Fruit fly (Drosophila melanogaster) whole organism, adult: ENCODE measurements around the gene Osi23.
A peak's percentile ranks its signal among the peaks of the same experiment; 100 is the strongest.

Experiments used
- CG11617 ChIP-seq: fragments of 200-800 bp; sonication (Bioruptor generic); optimal IDR thresholded peaks from 2 replicates; lab custom pipeline; 2017; ENCODE audit warnings: mild to moderate bottlenecking, missing biosample characterization, missing genetic modification reagents, missing genetic modification characterization
- CG12768 ChIP-seq: fragments of 200-800 bp; sonication (Bioruptor generic); optimal IDR thresholded peaks from 2 replicates; lab custom pipeline; 2017; ENCODE audit warnings: missing biosample characterization, missing genetic modification characterization, mild to moderate bottlenecking, moderate library complexity, missing genetic modification reagents
- CG14711 ChIP-seq: fragments of 200-800 bp; sonication (Bioruptor generic); optimal IDR thresholded peaks from 2 replicates; lab custom pipeline; 2018; ENCODE audit warnings: missing biosample characterization, mild to moderate bottlenecking, missing genetic modification characterization, moderate library complexity
- CG1620 ChIP-seq: fragments of 200-800 bp; sonication (Bioruptor generic); optimal IDR thresholded peaks from 2 replicates; lab custom pipeline; 2016; ENCODE audit warnings: missing biosample characterization, missing genetic modification characterization
- CG33017 ChIP-seq: fragments of 200-800 bp; sonication (Bioruptor generic); optimal IDR thresholded peaks from 2 replicates; lab custom pipeline; 2018; ENCODE audit warnings: missing biosample characterization, mild to moderate bottlenecking, missing genetic modification characterization, moderate library complexity
- CG5204 ChIP-seq: fragments of 200-800 bp; sonication (Bioruptor generic); optimal IDR thresholded peaks from 2 replicates; lab custom pipeline; 2016; ENCODE audit warnings: missing biosample characterization, missing genetic modification characterization
- CG7045 ChIP-seq: fragments of 200-800 bp; sonication (Bioruptor generic); optimal IDR thresholded peaks from 2 replicates; lab custom pipeline; 2017; ENCODE audit warnings: missing biosample characterization, mild to moderate bottlenecking, missing genetic modification characterization
- CG7101 ChIP-seq: fragments of 200-800 bp; sonication (Bioruptor generic); optimal IDR thresholded peaks from 2 replicates; lab custom pipeline; 2018; ENCODE audit warnings: missing biosample characterization, mild to moderate bottlenecking, missing genetic modification characterization, moderate library complexity
- Clk ChIP-seq: fragments of 200-800 bp; sonication (Bioruptor generic); optimal IDR thresholded peaks from 2 replicates; lab custom pipeline; 2017; ENCODE audit warnings: missing biosample characterization, missing genetic modification characterization
- Crg-1 ChIP-seq: fragments of 200-800 bp; sonication (Bioruptor generic); optimal IDR thresholded peaks from 2 replicates; lab custom pipeline; 2016; ENCODE audit warnings: missing biosample characterization, missing genetic modification characterization
- Hr96 ChIP-seq: fragments of 200-800 bp; sonication (Bioruptor generic); optimal IDR thresholded peaks from 2 replicates; lab custom pipeline; 2016; ENCODE audit warnings: missing biosample characterization, missing genetic modification characterization
- Mnt ChIP-seq: fragments of 200-800 bp; sonication (Bioruptor generic); optimal IDR thresholded peaks from 2 replicates; lab custom pipeline; 2016; ENCODE audit warnings: missing biosample characterization, mild to moderate bottlenecking, missing genetic modification characterization
- bab1 ChIP-seq: fragments of 200-800 bp; sonication (Bioruptor generic); optimal IDR thresholded peaks from 3 replicates; lab custom pipeline; 2019; ENCODE audit warnings: missing biosample characterization, mild to moderate bottlenecking, missing genetic modification characterization, moderate library complexity
- cic ChIP-seq: fragments of 200-800 bp; sonication (Bioruptor generic); optimal IDR thresholded peaks from 2 replicates; lab custom pipeline; 2017; ENCODE audit warnings: missing biosample characterization, mild to moderate bottlenecking, missing genetic modification characterization, moderate library complexity
- cnc ChIP-seq, 2 experiments: fragments of >200 bp; optimal IDR thresholded peaks; 2 replicates each; lab custom pipeline; 2017
- kay ChIP-seq: fragments of 200-800 bp; sonication (Bioruptor generic); peaks from one replicate; lab custom pipeline; 2016; ENCODE audit warnings: missing biosample characterization, missing genetic modification characterization, borderline replicate concordance
- ovo ChIP-seq: fragments of 200-800 bp; sonication (Bioruptor generic); optimal IDR thresholded peaks from 2 replicates; lab custom pipeline; 2016; ENCODE audit warnings: missing biosample characterization, missing genetic modification characterization
- pad ChIP-seq: fragments of 200-800 bp; sonication (Bioruptor generic); optimal IDR thresholded peaks from 3 replicates; lab custom pipeline; 2017; ENCODE audit warnings: missing biosample characterization, missing genetic modification characterization, mild to moderate bottlenecking, moderate library complexity, missing genetic modification reagents
- tj ChIP-seq: fragments of 200-800 bp; sonication (Bioruptor generic); optimal IDR thresholded peaks from 3 replicates; lab custom pipeline; 2017; ENCODE audit warnings: missing biosample characterization, mild to moderate bottlenecking, missing genetic modification characterization, moderate library complexity
- toe ChIP-seq: fragments of 200-800 bp; sonication (Bioruptor generic); optimal IDR thresholded peaks from 2 replicates; lab custom pipeline; 2016; ENCODE audit warnings: missing biosample characterization, missing genetic modification characterization

Osi23 gene

dm6 chr3R:30425622-30426021 lies 19.2 kb downstream of the Osi23 start:
- no peak for TF ChIP-seq Crg-1
- TF ChIP-seq cnc (optimal IDR thresholded peaks at IDR 0.05; lab: Kevin White, UChicago) = no peak
- no peak for TF ChIP-seq ovo (GFP tag; lab: Kevin White, UChicago)
- TF ChIP-seq CG12768 (GFP tag; lab: Kevin White, UChicago) = peak; percentile 16
- TF ChIP-seq CG11617 = no peak
- TF ChIP-seq CG7101 (tag; lab: Kevin White, UChicago) = no peak
- no peak for TF ChIP-seq CG14711

dm6 chr3R:30424993-30425392 lies 19.9 kb downstream of the Osi23 start, which contains the start of gene CG15536:
Gene CG15536 (minus strand): TSS chr3R:30425162.
- peak; percentile 19 for TF ChIP-seq bab1 (GFP tag; lab: Kevin White, UChicago)
- no peak for TF ChIP-seq ovo (GFP tag; lab: Kevin White, UChicago)
- TF ChIP-seq Crg-1 = no peak
- no peak for TF ChIP-seq cic (GFP tag; lab: Kevin White, UChicago)
- TF ChIP-seq CG14711 = no peak

dm6 chr3R:30423695-30424094 lies 21.2 kb downstream of the Osi23 start, which contains the start of the genes CG15535 and mRpS18C:
Gene CG15535 (minus strand): TSS chr3R:30423929.
Gene mRpS18C (plus strand): TSS chr3R:30423974.
- TF ChIP-seq bab1 (GFP tag; lab: Kevin White, UChicago) (peak; percentile 46), cnc (optimal IDR thresholded peaks at IDR 0.05; lab: Kevin White, UChicago) (no peak), Crg-1 (no peak), CG5204 (GFP tag; lab: Kevin White, UChicago) (peak; percentile 41), Mnt (GFP tag; lab: Kevin White, UChicago) (peak; percentile 90), tj (GFP tag; lab: Kevin White, UChicago) (no peak), Clk (GFP tag; lab: Kevin White, UChicago) (peak; percentile 21), CG7045 (GFP tag; lab: Kevin White, UChicago) (no peak), Hr96 (GFP tag; lab: Kevin White, UChicago) (no peak), CG12768 (GFP tag; lab: Kevin White, UChicago) (no peak), toe (GFP tag; lab: Kevin White, UChicago) (peak; percentile 43), kay (GFP tag; lab: Kevin White, UChicago) (peak; percentile 92), CG1620 (no peak), CG11617 (peak; percentile 36), CG33017 (no peak), pad (GFP tag; lab: Kevin White, UChicago) (peak; percentile 25), CG14711 (no peak), ovo (GFP tag; lab: Kevin White, UChicago) (no peak), cic (GFP tag; lab: Kevin White, UChicago) (peak; percentile 23), CG7101 (tag; lab: Kevin White, UChicago) (peak; percentile 50)

dm6 chr3R:30422871-30423270 lies 22.0 kb downstream of the Osi23 start, which contains the start of the genes CG2217 and CG42740:
Gene CG2217 (minus strand): TSS chr3R:30422971.
Gene CG42740 (minus strand): TSS chr3R:30422971.
- TF ChIP-seq toe (GFP tag; lab: Kevin White, UChicago) = no peak
- TF ChIP-seq bab1 (GFP tag; lab: Kevin White, UChicago) = no peak
- TF ChIP-seq cnc (optimal IDR thresholded peaks at IDR 0.05; lab: Kevin White, UChicago) = no peak
- no peak for TF ChIP-seq CG33017
- TF ChIP-seq CG7045 (GFP tag; lab: Kevin White, UChicago) = no peak

dm6 chr3R:30419216-30419615 lies 25.6 kb downstream of the Osi23 start:
- TF ChIP-seq bab1 (GFP tag; lab: Kevin White, UChicago) (no peak), kay (GFP tag; lab: Kevin White, UChicago) (peak; percentile 50), Clk (GFP tag; lab: Kevin White, UChicago) (no peak), Crg-1 (no peak)

- TF ChIP-seq kay (GFP tag; lab: Kevin White, UChicago) = no peak
- TF ChIP-seq tj (GFP tag; lab: Kevin White, UChicago) = no peak
- TF ChIP-seq Hr96 (GFP tag; lab: Kevin White, UChicago) = no peak
- TF ChIP-seq CG1620 = no peak
- TF ChIP-seq cic (GFP tag; lab: Kevin White, UChicago) = no peak
- no peak for TF ChIP-seq pad (GFP tag; lab: Kevin White, UChicago)
- TF ChIP-seq CG12768 (GFP tag; lab: Kevin White, UChicago) = no peak
- no peak for TF ChIP-seq CG7101 (tag; lab: Kevin White, UChicago)
- no peak for TF ChIP-seq CG5204 (GFP tag; lab: Kevin White, UChicago)
- TF ChIP-seq Clk (GFP tag; lab: Kevin White, UChicago) = no peak
- no peak for TF ChIP-seq CG33017
- TF ChIP-seq CG7045 (GFP tag; lab: Kevin White, UChicago) = no peak
- TF ChIP-seq ovo (GFP tag; lab: Kevin White, UChicago) = no peak
- no peak for TF ChIP-seq CG14711
Observed at dm6 chr3R:30416765-30417274, 28.0 kb downstream of the Osi23 start.

- TF ChIP-seq Mnt (GFP tag; lab: Kevin White, UChicago) (no peak), bab1 (GFP tag; lab: Kevin White, UChicago) (peak; percentile 5)
Observed at dm6 chr3R:30413795-30414194, 31.1 kb downstream of the Osi23 start.
